Fruit fly (Drosophila melanogaster) whole organism, pupa: ENCODE data around the gene BicD.

Experiments used
- CG10348 ChIP-seq: fragments of 200-800 bp; sonication (Bioruptor generic); IDR thresholded peaks from 2 replicates; pipeline ENCODE4 v1.3.6; 2022; ENCODE audit warnings: missing biosample characterization, missing genetic modification characterization
- CG12605 ChIP-seq: fragments of 200-800 bp; sonication (Bioruptor generic); IDR thresholded peaks from 2 replicates; pipeline ENCODE4 v1.3.6; 2022; ENCODE audit warnings: missing biosample characterization, missing genetic modification characterization
- CG13204 ChIP-seq: fragments of 200-800 bp; sonication (Bioruptor generic); optimal IDR thresholded peaks from 2 replicates; lab custom pipeline; 2018; ENCODE audit warnings: missing biosample characterization, mild to moderate bottlenecking, missing genetic modification characterization, moderate library complexity
- CG14655 ChIP-seq: fragments of 200-800 bp; sonication (Bioruptor generic); optimal IDR thresholded peaks from 3 replicates; lab custom pipeline; 2017; ENCODE audit warnings: mild to moderate bottlenecking, missing biosample characterization, missing genetic modification reagents, missing genetic modification characterization
- CG15710 ChIP-seq: fragments of 200-800 bp; sonication (Bioruptor generic); optimal IDR thresholded peaks from 2 replicates; lab custom pipeline; 2018; ENCODE audit warnings: missing biosample characterization, mild to moderate bottlenecking, missing genetic modification characterization, moderate library complexity
- CG17806 ChIP-seq: fragments of 200-800 bp; sonication (Bioruptor generic); optimal IDR thresholded peaks from 2 replicates; lab custom pipeline; 2018; ENCODE audit warnings: missing biosample characterization, mild to moderate bottlenecking, missing genetic modification characterization, moderate library complexity
- CG32121 ChIP-seq: fragments of 200-800 bp; sonication (Bioruptor generic); IDR thresholded peaks from 2 replicates; pipeline ENCODE4 v1.3.6; 2022; ENCODE audit warnings: missing biosample characterization, missing genetic modification characterization
- CG34367 ChIP-seq: fragments of 200-800 bp; sonication (Bioruptor generic); optimal IDR thresholded peaks from 2 replicates; lab custom pipeline; 2018; ENCODE audit warnings: missing biosample characterization, mild to moderate bottlenecking, missing genetic modification characterization
- CG4496 ChIP-seq: fragments of 200-800 bp; sonication (Bioruptor generic); IDR thresholded peaks from 3 replicates; pipeline ENCODE4 v1.3.6; 2022; ENCODE audit warnings: missing biosample characterization, missing genetic modification characterization
- CG8159 ChIP-seq: fragments of 200-800 bp; sonication (Bioruptor generic); optimal IDR thresholded peaks from 3 replicates; lab custom pipeline; 2018; ENCODE audit warnings: missing biosample characterization, mild to moderate bottlenecking, missing genetic modification characterization, moderate library complexity
- CG8301 ChIP-seq: fragments of 200-800 bp; sonication (Bioruptor generic); optimal IDR thresholded peaks from 2 replicates; lab custom pipeline; 2018; ENCODE audit warnings: missing biosample characterization, mild to moderate bottlenecking, missing genetic modification characterization
- CG9948 ChIP-seq: fragments of 200-800 bp; sonication (Bioruptor generic); optimal IDR thresholded peaks from 2 replicates; lab custom pipeline; 2018; ENCODE audit warnings: missing biosample characterization, mild to moderate bottlenecking, missing genetic modification characterization, moderate library complexity
- D1 ChIP-seq: fragments of 200-800 bp; sonication (Bioruptor generic); optimal IDR thresholded peaks from 2 replicates; lab custom pipeline; 2018; ENCODE audit warnings: missing biosample characterization, mild to moderate bottlenecking, missing genetic modification characterization, moderate library complexity
- EcR ChIP-seq: fragments of 200-800 bp; sonication (Bioruptor generic); optimal IDR thresholded peaks from 3 replicates; lab custom pipeline; 2019; ENCODE audit warnings: missing biosample characterization, missing genetic modification characterization, mild to moderate bottlenecking, moderate library complexity, missing genetic modification reagents
- Ets98B ChIP-seq: fragments of 200-800 bp; sonication (Bioruptor generic); IDR thresholded peaks from 2 replicates; pipeline ENCODE4 v1.3.6; 2022; ENCODE audit warnings: missing biosample characterization, missing genetic modification characterization
- Pif1A ChIP-seq: fragments of 200-800 bp; sonication (Bioruptor generic); optimal IDR thresholded peaks from 3 replicates; lab custom pipeline; 2016; ENCODE audit warnings: missing biosample characterization, missing genetic modification characterization
- Pif1B ChIP-seq: fragments of 200-800 bp; sonication (Bioruptor generic); optimal IDR thresholded peaks from 3 replicates; lab custom pipeline; 2016; ENCODE audit warnings: missing biosample characterization, missing genetic modification characterization
- Snoo ChIP-seq: fragments of 200-800 bp; sonication (Bioruptor generic); optimal IDR thresholded peaks from 3 replicates; lab custom pipeline; 2017; ENCODE audit warnings: missing biosample characterization, mild to moderate bottlenecking, missing genetic modification characterization, inconsistent platforms
- fd96Ca ChIP-seq: fragments of 200-800 bp; sonication (Bioruptor generic); IDR thresholded peaks from 3 replicates; pipeline ENCODE4 v1.3.6; 2022; ENCODE audit warnings: missing biosample characterization, missing genetic modification characterization
- gl ChIP-seq: fragments of 200-800 bp; sonication (Bioruptor generic); optimal IDR thresholded peaks from 2 replicates; lab custom pipeline; 2018; ENCODE audit warnings: missing biosample characterization, mild to moderate bottlenecking, missing genetic modification characterization
- rn ChIP-seq: fragments of 200-800 bp; sonication (Bioruptor generic); IDR thresholded peaks from 2 replicates; pipeline ENCODE4 v1.3.6; 2022; ENCODE audit warnings: missing biosample characterization, missing genetic modification characterization

The BicD gene

DNA sequence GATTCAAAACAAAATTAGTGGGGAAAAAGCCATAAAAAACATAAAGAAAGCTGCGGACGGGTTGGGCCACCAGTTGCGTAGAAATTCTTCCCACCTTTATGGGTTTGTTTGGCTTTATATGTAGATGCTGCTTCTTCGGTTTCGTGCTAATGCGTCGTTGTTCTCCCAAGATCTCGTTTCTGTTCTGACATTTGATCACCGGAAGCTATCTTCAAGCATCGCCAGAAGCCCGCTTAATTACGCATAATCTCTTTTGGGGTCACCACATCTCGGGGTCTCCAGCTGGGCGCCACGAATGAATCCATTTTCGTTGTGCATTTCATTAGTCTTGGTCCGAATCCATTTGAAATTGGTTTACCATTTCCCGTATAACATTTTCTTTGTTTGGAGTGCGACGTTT is 22.7 kb upstream of the BicD start:
- TF ChIP-seq D1 (no peak), CG14655 (GFP tag; lab: Kevin White, UChicago) (no peak), CG9948 (tag; lab: Kevin White, UChicago) (no peak), CG32121 (GFP tag; lab: Robert Waterston, UW) (no peak), CG8159 (no peak), EcR (GFP tag; lab: Kevin White, UChicago) (no peak), CG10348 (GFP tag; lab: Robert Waterston, UW) (no peak), Pif1A (GFP tag; lab: Kevin White, UChicago) (no peak), CG17806 (tag; lab: Kevin White, UChicago) (no peak), CG8301 (tag; lab: Kevin White, UChicago) (no peak), rn (GFP tag; lab: Robert Waterston, UW) (no peak)
- TF ChIP-seq, all 21 proteins: peak for 0

dm6 chr2L:17492680-17493079 is 19.7 kb upstream of the BicD start:
- TF ChIP-seq CG8159, result no peak
- TF ChIP-seq gl (tag; lab: Kevin White, UChicago), result no peak
- no peak for TF ChIP-seq rn (GFP tag; lab: Robert Waterston, UW)
- no peak for TF ChIP-seq CG32121 (GFP tag; lab: Robert Waterston, UW)
- no peak for TF ChIP-seq CG9948 (tag; lab: Kevin White, UChicago)
- no peak for TF ChIP-seq Ets98B
- no peak for TF ChIP-seq CG10348 (GFP tag; lab: Robert Waterston, UW)
- TF ChIP-seq Snoo (tag; lab: Kevin White, UChicago), result no peak
- no peak for TF ChIP-seq CG4496
- TF ChIP-seq Pif1A (GFP tag; lab: Kevin White, UChicago), result no peak
- TF ChIP-seq CG13204 (GFP tag; lab: Kevin White, UChicago), result no peak
- no peak for TF ChIP-seq CG12605
- TF ChIP-seq D1, result no peak
- TF ChIP-seq, all 21 proteins: peak for 0

- no peak for TF ChIP-seq fd96Ca (GFP tag; lab: Robert Waterston, UW)
- TF ChIP-seq CG9948 (tag; lab: Kevin White, UChicago), result no peak
- no peak for TF ChIP-seq CG8301 (tag; lab: Kevin White, UChicago)
Measured at dm6 chr2L:17486264-17486663, 13.2 kb upstream of the BicD start, which contains the start of gene CG43220. Gene CG43220, plus strand, starts transcription at chr2L:17486564.

- TF ChIP-seq rn (GFP tag; lab: Robert Waterston, UW) (no peak), Pif1A (GFP tag; lab: Kevin White, UChicago) (no peak), CG8301 (tag; lab: Kevin White, UChicago) (no peak), CG17806 (tag; lab: Kevin White, UChicago) (no peak), Ets98B (no peak)
Measured at dm6 chr2L:17485457-17485856, 12.4 kb upstream of the BicD start, which contains the start of the genes CG43221 and CG43645. Gene CG43221, plus strand, starts transcription at chr2L:17485757. Gene CG43645, plus strand, starts transcription at chr2L:17485757.

- peak; percentile 83 for TF ChIP-seq CG8301 (tag; lab: Kevin White, UChicago)
- peak; percentile 88 for TF ChIP-seq CG32121 (GFP tag; lab: Robert Waterston, UW)
- peak; percentile 78 for TF ChIP-seq CG9948 (tag; lab: Kevin White, UChicago)
- TF ChIP-seq CG15710, result peak; percentile 84
- TF ChIP-seq CG14655 (GFP tag; lab: Kevin White, UChicago), result peak; percentile 82
- TF ChIP-seq D1, result peak; percentile 23
- peak; percentile 96 for TF ChIP-seq CG4496
- TF ChIP-seq CG17806 (tag; lab: Kevin White, UChicago), result peak; percentile 76
- peak; percentile 92 for TF ChIP-seq Ets98B
- TF ChIP-seq CG10348 (GFP tag; lab: Robert Waterston, UW), result peak; percentile 84
- TF ChIP-seq Pif1B (GFP tag; lab: Kevin White, UChicago), result peak; percentile 77
- peak; percentile 56 for TF ChIP-seq gl (tag; lab: Kevin White, UChicago)
- peak; percentile 96 for TF ChIP-seq fd96Ca (GFP tag; lab: Robert Waterston, UW)
- TF ChIP-seq rn (GFP tag; lab: Robert Waterston, UW), result peak; percentile 91
- 0 out of 2 replicates have a peak, but pooled peaks have one; percentile 40 for TF ChIP-seq CG12605
- peak; percentile 88 for TF ChIP-seq Snoo (tag; lab: Kevin White, UChicago)
- no peak for TF ChIP-seq EcR (GFP tag; lab: Kevin White, UChicago)
- peak; percentile 76 for TF ChIP-seq CG34367
- no peak for TF ChIP-seq CG13204 (GFP tag; lab: Kevin White, UChicago)
- TF ChIP-seq CG8159, result peak; percentile 75
- peak; percentile 93 for TF ChIP-seq Pif1A (GFP tag; lab: Kevin White, UChicago)
Measured at dm6 chr2L:17484174-17484573, 11.2 kb upstream of the BicD start, which contains the start of the genes GCS2beta and CG5131. Gene GCS2beta, minus strand, starts transcription at chr2L:17484307. Gene CG5131, plus strand, starts transcription at chr2L:17484501.

- peak; percentile 99 for TF ChIP-seq CG32121 (GFP tag; lab: Robert Waterston, UW)
- TF ChIP-seq fd96Ca (GFP tag; lab: Robert Waterston, UW), result peak; percentile 100
- peak; percentile 99 for TF ChIP-seq Snoo (tag; lab: Kevin White, UChicago)
- peak; percentile 96 for TF ChIP-seq D1
- TF ChIP-seq CG13204 (GFP tag; lab: Kevin White, UChicago), result no peak
- peak; percentile 99 for TF ChIP-seq CG8301 (tag; lab: Kevin White, UChicago)
- TF ChIP-seq Pif1B (GFP tag; lab: Kevin White, UChicago), result peak; percentile 99
- TF ChIP-seq gl (tag; lab: Kevin White, UChicago), result peak; percentile 95
- peak; percentile 41 for TF ChIP-seq EcR (GFP tag; lab: Kevin White, UChicago)
- TF ChIP-seq CG12605, result peak; percentile 99
- peak; percentile 98 for TF ChIP-seq CG10348 (GFP tag; lab: Robert Waterston, UW)
- TF ChIP-seq CG34367, result peak; percentile 98
- peak; percentile 100 for TF ChIP-seq CG4496
- TF ChIP-seq rn (GFP tag; lab: Robert Waterston, UW), result peak; percentile 99
- peak; percentile 99 for TF ChIP-seq CG9948 (tag; lab: Kevin White, UChicago)
- TF ChIP-seq CG17806 (tag; lab: Kevin White, UChicago), result peak; percentile 99
- peak; percentile 99 for TF ChIP-seq CG8159
- peak; percentile 100 for TF ChIP-seq Ets98B
- TF ChIP-seq CG15710, result peak; percentile 99
- peak; percentile 99 for TF ChIP-seq CG14655 (GFP tag; lab: Kevin White, UChicago)
- TF ChIP-seq Pif1A (GFP tag; lab: Kevin White, UChicago), result peak; percentile 98
Measured at dm6 chr2L:17480943-17481580, 8.0 kb upstream of the BicD start, which contains the start of the genes fws and Lamtor3. Gene fws, minus strand, starts transcription at chr2L:17481029. Gene Lamtor3, plus strand, starts transcription at chr2L:17481231.
